Fruit fly (Drosophila melanogaster): Measurements from ENCODE around the gene Cyp4s3.
A peak's percentile ranks its signal among the peaks of the same experiment; 100 is the strongest.

The Cyp4s3 gene

dm6 chrX:15085777-15086510 is 30.4 kb downstream of the Cyp4s3 start, which contains the start of the genes CG15027 and Dbct (continued):
- peak; percentile 62; the same call in 2 of the 3 replicates for TF ChIP-seq HLH4C (GFP tag; IDR thresholded peaks at IDR 0.05; ENCODE audit: partially characterized antibody)
- TF ChIP-seq lola (GFP tag; optimal IDR thresholded peaks at IDR 0.05) = peak in 1 of 3 experiments; percentile 69
- peak; percentile 67 for TF ChIP-seq CG2129 (GFP tag; IDR thresholded peaks at IDR 0.05; ENCODE audit: partially characterized antibody)
- TF ChIP-seq gce (GFP tag; IDR thresholded peaks at IDR 0.05) = no peak
- TF ChIP-seq CG13775 (GFP tag; optimal IDR thresholded peaks at IDR 0.05) = peak; percentile 68
- no peak for TF ChIP-seq disco-r (GFP tag; optimal IDR thresholded peaks at IDR 0.05)
- TF ChIP-seq CG6175 (GFP tag; IDR thresholded peaks at IDR 0.05) = no peak
- TF ChIP-seq CG12769 (tag; optimal IDR thresholded peaks at IDR 0.05) = peak; percentile 23
- TF ChIP-seq dmrt99B (tag; optimal IDR thresholded peaks at IDR 0.05) = peak; percentile 52
- TF ChIP-seq hkb (optimal IDR thresholded peaks at IDR 0.05) = no peak
- TF ChIP-seq hkb (GFP tag; IDR thresholded peaks at IDR 0.05) = peak; percentile 52
- TF ChIP-seq HLH54F (GFP tag; optimal IDR thresholded peaks at IDR 0.05) = no peak
- peak; percentile 52 for TF ChIP-seq ssp (GFP tag; IDR thresholded peaks at IDR 0.05)
- peak; percentile 84 to 96 for TF ChIP-seq crp (GFP tag; optimal IDR thresholded peaks at IDR 0.05)
- no peak for TF ChIP-seq ems (GFP tag; optimal IDR thresholded peaks at IDR 0.05)
- TF ChIP-seq CG8924 (tag; optimal IDR thresholded peaks at IDR 0.05) = peak; percentile 70
- peak; percentile 16 for TF ChIP-seq CG5245 (GFP tag; optimal IDR thresholded peaks at IDR 0.05)
- 0 out of 3 replicates have a peak, but pooled peaks have one; percentile 39 for TF ChIP-seq CG11560 (tag; IDR thresholded peaks at IDR 0.05)
- TF ChIP-seq CG14014 (GFP tag; IDR thresholded peaks at IDR 0.05) = peak; percentile 46; the same call in 1 of the 2 replicates
- TF ChIP-seq Mad (GFP tag; optimal IDR thresholded peaks at IDR 0.05) = peak; percentile 30
- TF ChIP-seq sens-2 (GFP tag; IDR thresholded peaks at IDR 0.05) = no peak
- TF ChIP-seq CG4820 (GFP tag; optimal IDR thresholded peaks at IDR 0.05) = peak; percentile 44
- peak; percentile 60 for TF ChIP-seq B-H1 (GFP tag; IDR thresholded peaks at IDR 0.05)
- peak; percentile 24 for TF ChIP-seq CG1529 (GFP tag; optimal IDR thresholded peaks at IDR 0.05)
- no peak for TF ChIP-seq CG17912 (GFP tag; optimal IDR thresholded peaks at IDR 0.05)
- peak; percentile 89 for TF ChIP-seq zf30C (GFP tag; optimal IDR thresholded peaks at IDR 0.05)
- TF ChIP-seq Adf1 (GFP tag; IDR thresholded peaks at IDR 0.05) = peak; percentile 29; the same call in 1 of the 2 replicates
- no peak for TF ChIP-seq lov (optimal IDR thresholded peaks at IDR 0.05)
- TF ChIP-seq lov (GFP tag; IDR thresholded peaks at IDR 0.05) = no peak
- peak; percentile 76 for TF ChIP-seq CoRest (tag; optimal IDR thresholded peaks at IDR 0.05)
- peak; percentile 56; the same call in 1 of the 3 replicates for TF ChIP-seq ken (GFP tag; IDR thresholded peaks at IDR 0.05)
- TF ChIP-seq wor (GFP tag; IDR thresholded peaks at IDR 0.05) = peak; percentile 49; the same call in 1 of the 2 replicates
- TF ChIP-seq fd96Cb (tag; optimal IDR thresholded peaks at IDR 0.05) = peak; percentile 48
- TF ChIP-seq p53 (GFP tag; optimal IDR thresholded peaks at IDR 0.05) = no peak
- TF ChIP-seq Sry-δ (GFP tag; optimal IDR thresholded peaks at IDR 0.05) = peak; percentile 74
- peak; percentile 73 for TF ChIP-seq unpg (GFP tag; optimal IDR thresholded peaks at IDR 0.05)
- TF ChIP-seq pnt (GFP tag; optimal IDR thresholded peaks at IDR 0.05) = no peak
- TF ChIP-seq pho (GFP tag; optimal IDR thresholded peaks at IDR 0.05) = peak; percentile 25
- TF ChIP-seq lmd (GFP tag; IDR thresholded peaks at IDR 0.05) = peak; percentile 64
- TF ChIP-seq Spps (tag; optimal IDR thresholded peaks at IDR 0.05) = no peak
- peak; percentile 45 for TF ChIP-seq croc (GFP tag; conservative IDR thresholded peaks at IDR 0.05)
- peak; percentile 57; the same call in 1 of the 3 replicates for TF ChIP-seq Opbp (GFP tag; IDR thresholded peaks at IDR 0.05; ENCODE audit: partially characterized antibody)
- peak; percentile 22; the same call in 1 of the 2 replicates for TF ChIP-seq E2f2 (GFP tag; IDR thresholded peaks at IDR 0.05)
- no peak for TF ChIP-seq prd (optimal IDR thresholded peaks at IDR 0.05)
- TF ChIP-seq prd (GFP tag; IDR thresholded peaks at IDR 0.05) = peak; percentile 79
- TF ChIP-seq CG30020 (tag; optimal IDR thresholded peaks at IDR 0.05) = peak; percentile 37
- TF ChIP-seq zen (tag; optimal IDR thresholded peaks at IDR 0.05) = peak; percentile 57
- TF ChIP-seq CG17359 (tag; optimal IDR thresholded peaks at IDR 0.05) = peak; percentile 54
- peak; percentile 73; the same call in 2 of the 3 replicates for TF ChIP-seq CG34224 (GFP tag; IDR thresholded peaks at IDR 0.05; ENCODE audit: partially characterized antibody)
- TF ChIP-seq CG17361 (GFP tag; IDR thresholded peaks at IDR 0.05) = peak; percentile 61

Data from whole organism, embryonic.